Worm (Caenorhabditis elegans) whole organism, late embryonic: Measurements from ENCODE around the gene Y50D7A.3.

ENCODE experiments used
- che-1 ChIP-seq: sonication (generic microtip); optimal IDR thresholded peaks from 2 replicates; lab custom pipeline; 2016; ENCODE audit warnings: mild to moderate bottlenecking, missing genetic modification characterization, missing compliant biosample characterization
- pag-3 ChIP-seq: sonication (generic microtip); optimal IDR thresholded peaks from 2 replicates; lab custom pipeline; 2016; ENCODE audit warnings: missing compliant biosample characterization, missing genetic modification characterization, borderline replicate concordance
- pqm-1 ChIP-seq: sonication (generic microtip); optimal IDR thresholded peaks from 2 replicates; lab custom pipeline; 2016; ENCODE audit warnings: missing genetic modification characterization, missing compliant biosample characterization
- unc-86 ChIP-seq: sonication (generic microtip); optimal IDR thresholded peaks from 2 replicates; lab custom pipeline; 2016; ENCODE audit warnings: missing genetic modification characterization, missing compliant biosample characterization

ce11 chrIII:312873-313272 lies 58.5 kb downstream of the Y50D7A.3 start:
- TF ChIP-seq unc-86 (tag; lab: Kevin White, UChicago) (no peak), che-1 (tag; lab: Kevin White, UChicago) (no peak), pqm-1 (no peak), pag-3 (tag; lab: Kevin White, UChicago) (no peak)
